ENCODE assay signal across 4 worm cellular contexts in the genomic region with DNA sequence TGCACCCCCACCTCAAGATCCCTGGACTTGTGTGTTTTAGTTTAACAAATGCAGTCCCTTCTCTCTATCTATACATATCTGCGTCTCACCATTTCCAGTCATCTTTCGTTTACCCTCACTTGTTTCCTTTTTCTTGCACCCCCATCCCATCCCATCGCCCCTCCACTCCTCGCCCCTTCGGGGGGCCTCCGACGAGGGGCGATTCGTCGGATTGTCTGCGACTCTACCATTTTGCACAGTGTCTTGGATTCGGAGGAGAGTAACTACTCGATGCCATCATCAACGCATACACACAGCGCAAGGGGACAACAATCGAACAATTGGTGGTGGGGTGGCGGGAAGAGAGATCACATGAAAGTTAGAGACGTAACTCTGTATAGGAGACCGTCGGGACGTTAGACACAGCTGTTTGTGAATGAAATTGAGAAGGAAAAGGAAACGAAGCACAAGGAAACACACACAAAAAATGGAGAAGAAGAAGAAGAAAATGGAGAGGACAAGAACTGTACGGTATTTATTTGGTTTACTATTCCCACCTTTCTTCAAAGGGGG.
TF ChIP-seq lines count a peak whose summit lies in the region.

No protein-coding gene starts in this region.

TF ChIP-seq in whole organism, L2 larva, 48 proteins besides CTCF, POLR2A, EP300 and RAD21 (continues in another document):
- TF ChIP-seq egl-27 (tag; optimal IDR thresholded peaks at IDR 0.05; lab: Kevin White, UChicago): peak; percentile 91
- no peak for TF ChIP-seq nhr-23 (tag; optimal IDR thresholded peaks at IDR 0.05; lab: Kevin White, UChicago)
- no peak for TF ChIP-seq nhr-77 (tag; optimal IDR thresholded peaks at IDR 0.05; lab: Kevin White, UChicago)
- TF ChIP-seq mbf-1 (tag; optimal IDR thresholded peaks at IDR 0.05; lab: Kevin White, UChicago): no peak
- TF ChIP-seq nhr-11 (tag; optimal IDR thresholded peaks at IDR 0.05; lab: Kevin White, UChicago): no peak
- TF ChIP-seq gmeb-1 (tag; optimal IDR thresholded peaks at IDR 0.05; lab: Kevin White, UChicago): peak; percentile 73
- no peak for TF ChIP-seq ztf-11 (tag; optimal IDR thresholded peaks at IDR 0.05; lab: Kevin White, UChicago)
- TF ChIP-seq sma-9 (GFP tag; optimal IDR thresholded peaks at IDR 0.05; lab: Kevin White, UChicago): peak; percentile 89
- TF ChIP-seq sma-9 (tag; optimal IDR thresholded peaks at IDR 0.05; lab: Kevin White, UChicago): no peak
- TF ChIP-seq ZK546.5 (tag; optimal IDR thresholded peaks at IDR 0.05; lab: Kevin White, UChicago): peak; percentile 11
- peak; percentile 17 for TF ChIP-seq R02D3.7 (tag; optimal IDR thresholded peaks at IDR 0.05; lab: Kevin White, UChicago)
- peak; percentile 90 for TF ChIP-seq ztf-4 (tag; optimal IDR thresholded peaks at IDR 0.05; lab: Kevin White, UChicago)
- TF ChIP-seq F13H6.1 (tag; optimal IDR thresholded peaks at IDR 0.05; lab: Kevin White, UChicago): peak; percentile 98
- TF ChIP-seq mab-5 (tag; optimal IDR thresholded peaks at IDR 0.05; lab: Kevin White, UChicago): peak; percentile 90
- peak; percentile 91 for TF ChIP-seq fos-1 (tag; optimal IDR thresholded peaks at IDR 0.05; lab: Kevin White, UChicago)
- peak; percentile 92 for TF ChIP-seq lin-13 (GFP tag; optimal IDR thresholded peaks at IDR 0.05; lab: Kevin White, UChicago)
- no peak for TF ChIP-seq ama-1 (optimal IDR thresholded peaks at IDR 0.05; lab: Kevin White, UChicago)
- no peak for TF ChIP-seq aly-2 (tag; optimal IDR thresholded peaks at IDR 0.05; lab: Kevin White, UChicago)
- TF ChIP-seq elt-1 (tag; optimal IDR thresholded peaks at IDR 0.05; lab: Kevin White, UChicago): no peak
- peak; percentile 40 for TF ChIP-seq lin-39 (tag; optimal IDR thresholded peaks at IDR 0.05; lab: Kevin White, UChicago)
- TF ChIP-seq dmd-4 (tag; optimal IDR thresholded peaks at IDR 0.05; lab: Kevin White, UChicago): no peak
- TF ChIP-seq ceh-16 (tag; optimal IDR thresholded peaks at IDR 0.05; lab: Kevin White, UChicago): peak; percentile 98

TF ChIP-seq in whole organism, L4 larva, 104 proteins besides CTCF, POLR2A, EP300 and RAD21 (continues in another document):
- no peak for TF ChIP-seq F49E8.2 (tag; optimal IDR thresholded peaks at IDR 0.05; lab: Kevin White, UChicago; ENCODE audit: borderline replicate concordance)
- TF ChIP-seq Y5F2A.4 (GFP tag; optimal IDR thresholded peaks at IDR 0.05; lab: Kevin White, UChicago): no peak
- TF ChIP-seq dmd-6 (GFP tag; IDR thresholded peaks at IDR 0.05; lab: Robert Waterston, UW): peak; percentile 72
- 0 out of 2 replicates have a peak, but pooled peaks have one; percentile 46 for TF ChIP-seq mxl-2 (GFP tag; conservative IDR thresholded peaks at IDR 0.05; lab: Robert Waterston, UW)
- TF ChIP-seq tra-1 (GFP tag; IDR thresholded peaks at IDR 0.05; lab: Robert Waterston, UW): peak; percentile 55
- TF ChIP-seq madf-9 (GFP tag; conservative IDR thresholded peaks at IDR 0.05; lab: Robert Waterston, UW): 0 out of 2 replicates have a peak, but pooled peaks have one; percentile 54
- peak; percentile 21 for TF ChIP-seq F10B5.3 (tag; optimal IDR thresholded peaks at IDR 0.05; lab: Kevin White, UChicago)
- TF ChIP-seq ctbp-1 (GFP tag; IDR thresholded peaks at IDR 0.05; lab: Robert Waterston, UW): peak; percentile 93
- TF ChIP-seq lir-3 (tag; optimal IDR thresholded peaks at IDR 0.05; lab: Kevin White, UChicago): no peak
- peak; percentile 37 for TF ChIP-seq gei-8 (GFP tag; optimal IDR thresholded peaks at IDR 0.05; lab: Kevin White, UChicago)
- peak; percentile 88 for TF ChIP-seq jun-1 (tag; optimal IDR thresholded peaks at IDR 0.05; lab: Kevin White, UChicago)
- 0 out of 2 replicates have a peak, but pooled peaks have one; percentile 40 for TF ChIP-seq dmd-8 (GFP tag; IDR thresholded peaks at IDR 0.05; lab: Robert Waterston, UW)
- no peak for TF ChIP-seq nhr-237 (tag; optimal IDR thresholded peaks at IDR 0.05; lab: Kevin White, UChicago)
- peak; percentile 85 for TF ChIP-seq egl-43 (GFP tag; IDR thresholded peaks at IDR 0.05; lab: Robert Waterston, UW)
- TF ChIP-seq Y105C5A.15 (GFP tag; IDR thresholded peaks at IDR 0.05; lab: Robert Waterston, UW): 0 out of 2 replicates have a peak, but pooled peaks have one; percentile 51
- TF ChIP-seq hif-1 (tag; optimal IDR thresholded peaks at IDR 0.05; lab: Kevin White, UChicago): peak; percentile 9 to 67
- peak; percentile 71 for TF ChIP-seq mes-2 (tag; optimal IDR thresholded peaks at IDR 0.05; lab: Kevin White, UChicago; ENCODE audit: poor library complexity, severe bottlenecking)
- peak; percentile 47; the same call in 1 of the 2 replicates for TF ChIP-seq pha-4 (GFP tag; IDR thresholded peaks at IDR 0.05; lab: Robert Waterston, UW)
- peak; percentile 46 for TF ChIP-seq pha-4 (tag; optimal IDR thresholded peaks at IDR 0.05; lab: Kevin White, UChicago)
- no peak for TF ChIP-seq snpc-1.2 (GFP tag; IDR thresholded peaks at IDR 0.05; lab: Robert Waterston, UW)

TF ChIP-seq in whole organism, late embryonic, 69 proteins besides CTCF, POLR2A, EP300 and RAD21 (continues in another document):
- TF ChIP-seq nhr-11 (tag; optimal IDR thresholded peaks at IDR 0.05; lab: Kevin White, UChicago) (no peak), pax-1 (tag; optimal IDR thresholded peaks at IDR 0.05; lab: Kevin White, UChicago) (no peak), ceh-34 (tag; optimal IDR thresholded peaks at IDR 0.05; lab: Kevin White, UChicago) (peak; percentile 96), ahr-1 (tag; optimal IDR thresholded peaks at IDR 0.05; lab: Kevin White, UChicago) (peak; percentile 68), dve-1 (tag; optimal IDR thresholded peaks at IDR 0.05; lab: Kevin White, UChicago) (peak; percentile 58), elt-2 (tag; optimal IDR thresholded peaks at IDR 0.05; lab: Kevin White, UChicago) (peak; percentile 13), elt-4 (tag; optimal IDR thresholded peaks at IDR 0.05; lab: Kevin White, UChicago) (no peak), odd-2 (tag; optimal IDR thresholded peaks at IDR 0.05; lab: Kevin White, UChicago) (peak; percentile 16), F13H6.1 (tag; optimal IDR thresholded peaks at IDR 0.05; lab: Kevin White, UChicago) (peak; percentile 94), ztf-16 (tag; optimal IDR thresholded peaks at IDR 0.05; lab: Kevin White, UChicago) (peak; percentile 2), syd-9 (tag; optimal IDR thresholded peaks at IDR 0.05; lab: Kevin White, UChicago) (peak; percentile 65), eyg-1 (tag; optimal IDR thresholded peaks at IDR 0.05; lab: Kevin White, UChicago) (peak; percentile 48), hlh-8 (tag; optimal IDR thresholded peaks at IDR 0.05; lab: Kevin White, UChicago) (peak; percentile 74), pha-2 (tag; optimal IDR thresholded peaks at IDR 0.05; lab: Kevin White, UChicago) (peak; percentile 87), hlh-30 (tag; optimal IDR thresholded peaks at IDR 0.05; lab: Kevin White, UChicago; ENCODE audit: insufficient read depth) (peak; percentile 93), ceh-45 (GFP tag; IDR thresholded peaks at IDR 0.05; lab: Robert Waterston, UW) (no peak), mec-3 (tag; optimal IDR thresholded peaks at IDR 0.05; lab: Kevin White, UChicago; ENCODE audit: borderline replicate concordance) (no peak), che-1 (tag; optimal IDR thresholded peaks at IDR 0.05; lab: Kevin White, UChicago) (peak; percentile 61), sdc-2 (tag; optimal IDR thresholded peaks at IDR 0.05; lab: Kevin White, UChicago) (peak; percentile 86), ceh-9 (tag; optimal IDR thresholded peaks at IDR 0.05; lab: Kevin White, UChicago) (no peak), ceh-2 (tag; optimal IDR thresholded peaks at IDR 0.05; lab: Kevin White, UChicago) (peak; percentile 86), pha-4 (tag; optimal IDR thresholded peaks at IDR 0.05; lab: Kevin White, UChicago) (no peak), lim-6 (tag; optimal IDR thresholded peaks at IDR 0.05; lab: Kevin White, UChicago) (peak; percentile 54), npax-4 (tag; optimal IDR thresholded peaks at IDR 0.05; lab: Kevin White, UChicago) (no peak)

TF ChIP-seq in whole organism, mixed stage, embryonic, 35 proteins besides CTCF, POLR2A, EP300 and RAD21 (continues in another document):
- peak; percentile 42 for TF ChIP-seq lin-13 (tag; optimal IDR thresholded peaks at IDR 0.05; lab: Kevin White, UChicago)
- no peak for TF ChIP-seq elt-3 (tag; optimal IDR thresholded peaks at IDR 0.05; lab: Kevin White, UChicago)
- peak; percentile 83 for TF ChIP-seq ces-1 (GFP tag; optimal IDR thresholded peaks at IDR 0.05; lab: Kevin White, UChicago)
- TF ChIP-seq ham-2 (GFP tag; optimal IDR thresholded peaks at IDR 0.05; lab: Kevin White, UChicago): peak; percentile 24
- TF ChIP-seq ztf-11 (tag; optimal IDR thresholded peaks at IDR 0.05; lab: Kevin White, UChicago): peak; percentile 91
- TF ChIP-seq lsy-2 (tag; optimal IDR thresholded peaks at IDR 0.05; lab: Kevin White, UChicago): peak; percentile 57
- TF ChIP-seq unc-120 (tag; optimal IDR thresholded peaks at IDR 0.05; lab: Kevin White, UChicago; ENCODE audit: poor library complexity, severe bottlenecking): peak; percentile 100
- TF ChIP-seq cnd-1 (tag; optimal IDR thresholded peaks at IDR 0.05; lab: Kevin White, UChicago): peak; percentile 89
- TF ChIP-seq flh-1 (GFP tag; optimal IDR thresholded peaks at IDR 0.05; lab: Kevin White, UChicago): no peak
- TF ChIP-seq nhr-237 (tag; optimal IDR thresholded peaks at IDR 0.05; lab: Kevin White, UChicago): peak; percentile 87
- TF ChIP-seq elt-1 (tag; optimal IDR thresholded peaks at IDR 0.05; lab: Kevin White, UChicago; ENCODE audit: borderline replicate concordance, insufficient read depth): peak; percentile 9
- peak; percentile 91 for TF ChIP-seq pha-4 (tag; optimal IDR thresholded peaks at IDR 0.05; lab: Kevin White, UChicago)
- TF ChIP-seq sptf-1 (tag; optimal IDR thresholded peaks at IDR 0.05; lab: Kevin White, UChicago): peak; percentile 87
- TF ChIP-seq drap-1 (GFP tag; optimal IDR thresholded peaks at IDR 0.05; lab: Kevin White, UChicago): peak; percentile 83
- TF ChIP-seq hlh-1 (tag; optimal IDR thresholded peaks at IDR 0.05; lab: Kevin White, UChicago): peak; percentile 97
- TF ChIP-seq nhr-2 (tag; optimal IDR thresholded peaks at IDR 0.05; lab: Kevin White, UChicago): peak; percentile 80
- no peak for TF ChIP-seq mab-5 (tag; optimal IDR thresholded peaks at IDR 0.05; lab: Kevin White, UChicago)
- peak; percentile 21 for TF ChIP-seq blmp-1 (tag; optimal IDR thresholded peaks at IDR 0.05; lab: Kevin White, UChicago)
- no peak for TF ChIP-seq nhr-28 (tag; optimal IDR thresholded peaks at IDR 0.05; lab: Kevin White, UChicago)
- TF ChIP-seq lin-32 (GFP tag; optimal IDR thresholded peaks at IDR 0.05; lab: Kevin White, UChicago): peak; percentile 66
- peak; percentile 94 for TF ChIP-seq unc-62 (GFP tag; optimal IDR thresholded peaks at IDR 0.05; lab: Kevin White, UChicago)
- TF ChIP-seq nhr-12 (tag; optimal IDR thresholded peaks at IDR 0.05; lab: Kevin White, UChicago): peak; percentile 44
- peak; percentile 94 for TF ChIP-seq mls-2 (tag; optimal IDR thresholded peaks at IDR 0.05; lab: Kevin White, UChicago)
- no peak for TF ChIP-seq zip-8 (tag; optimal IDR thresholded peaks at IDR 0.05; lab: Kevin White, UChicago)
- TF ChIP-seq sem-2 (GFP tag; optimal IDR thresholded peaks at IDR 0.05; lab: Kevin White, UChicago): peak; percentile 40
- TF ChIP-seq bed-3 (GFP tag; optimal IDR thresholded peaks at IDR 0.05; lab: Kevin White, UChicago): peak; percentile 27
